Fruit fly (Drosophila melanogaster): ENCODE data around the gene Tollo.

Gene Tollo

DNA sequence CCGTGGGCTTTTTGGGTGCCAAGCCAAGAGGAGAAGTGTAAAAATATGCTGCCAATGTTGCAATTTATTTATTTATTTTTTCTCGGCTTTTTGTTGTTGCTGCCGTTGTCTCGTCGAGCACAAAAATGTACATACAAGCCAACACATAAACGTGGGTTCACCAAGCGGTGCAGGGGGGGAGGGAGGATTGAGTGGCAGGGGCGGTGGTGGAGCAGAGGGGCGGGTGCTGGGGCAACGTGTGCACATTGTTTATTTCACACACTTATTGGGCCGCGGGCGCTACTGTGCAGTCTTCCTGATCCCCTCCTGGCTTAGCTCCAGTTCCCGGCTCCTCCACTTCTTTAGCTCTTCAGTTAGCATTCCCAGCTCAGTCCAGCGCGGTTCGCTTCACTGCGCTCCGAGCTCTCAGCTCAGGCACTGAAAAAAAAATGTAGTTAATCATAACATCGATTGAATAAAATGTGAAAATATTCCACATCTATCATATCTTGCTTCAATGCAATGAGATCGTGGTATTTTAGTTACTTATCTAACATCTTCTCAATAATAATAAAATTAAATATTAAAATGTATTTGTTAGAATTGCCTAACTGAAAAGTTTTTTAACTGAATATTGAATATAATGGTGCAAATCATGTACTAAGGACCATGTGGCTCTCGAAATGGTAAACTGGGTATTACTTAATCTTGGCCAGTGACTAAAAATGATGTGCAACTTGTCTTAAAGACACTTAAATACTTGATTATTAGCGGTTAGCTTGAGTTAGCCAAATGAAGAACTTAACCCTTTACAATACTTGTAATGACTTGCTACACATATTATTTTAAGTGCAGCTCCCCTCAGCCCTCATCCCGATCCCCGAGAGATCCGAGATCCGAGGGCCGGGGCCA is 20.8 kb upstream of the Tollo start:
- TF ChIP-seq Myc (optimal IDR thresholded peaks at IDR 0.05) (no peak), Sp1 (GFP tag; optimal IDR thresholded peaks at IDR 0.05) (peak; percentile 9), CG32264 (GFP tag; optimal IDR thresholded peaks at IDR 0.05) (no peak), brk (GFP tag; optimal IDR thresholded peaks at IDR 0.05) (no peak), fru (GFP tag; optimal IDR thresholded peaks at IDR 0.05) (no peak)

dm6 chr3L:15220322-15220721 is 15.1 kb upstream of the Tollo start:
- peak; percentile 25 for TF ChIP-seq ey (GFP tag; optimal IDR thresholded peaks at IDR 0.05)
- TF ChIP-seq foxo (GFP tag; optimal IDR thresholded peaks at IDR 0.05) = peak in 1 of 2 experiments; percentile 41
- TF ChIP-seq OdsH (GFP tag; optimal IDR thresholded peaks at IDR 0.05) = peak; percentile 5
- no peak for TF ChIP-seq fru (GFP tag; optimal IDR thresholded peaks at IDR 0.05)

- TF ChIP-seq Hr83 (GFP tag; optimal IDR thresholded peaks at IDR 0.05; ENCODE audit: poor library complexity, severe bottlenecking) = no peak
- TF ChIP-seq lola (GFP tag; optimal IDR thresholded peaks at IDR 0.05) = no peak
- TF ChIP-seq foxo (GFP tag; optimal IDR thresholded peaks at IDR 0.05) = no peak
- no peak for TF ChIP-seq usp (GFP tag; optimal IDR thresholded peaks at IDR 0.05)
- no peak for TF ChIP-seq fru (GFP tag; optimal IDR thresholded peaks at IDR 0.05)
- no peak for TF ChIP-seq Rel (GFP tag; optimal IDR thresholded peaks at IDR 0.05)
- TF ChIP-seq Rel (tag; optimal IDR thresholded peaks at IDR 0.05) = no peak
- no peak for TF ChIP-seq dmrt93B (GFP tag; optimal IDR thresholded peaks at IDR 0.05)
- no peak for TF ChIP-seq Hr78 (GFP tag; optimal IDR thresholded peaks at IDR 0.05)
- TF ChIP-seq N (GFP tag; optimal IDR thresholded peaks at IDR 0.05) = no peak
- no peak for TF ChIP-seq Dif (GFP tag; optimal IDR thresholded peaks at IDR 0.05; ENCODE audit: partially characterized antibody)
- TF ChIP-seq woc (GFP tag; optimal IDR thresholded peaks at IDR 0.05) = no peak
- TF ChIP-seq GATAd (GFP tag; optimal IDR thresholded peaks at IDR 0.05) = no peak
- TF ChIP-seq tai (GFP tag; optimal IDR thresholded peaks at IDR 0.05) = no peak
- TF ChIP-seq Dfd (GFP tag; optimal IDR thresholded peaks at IDR 0.05) = no peak
- no peak for TF ChIP-seq Abd-B (GFP tag; optimal IDR thresholded peaks at IDR 0.05)
Observed at dm6 chr3L:15222271-15222670, 13.1 kb upstream of the Tollo start.

DNA sequence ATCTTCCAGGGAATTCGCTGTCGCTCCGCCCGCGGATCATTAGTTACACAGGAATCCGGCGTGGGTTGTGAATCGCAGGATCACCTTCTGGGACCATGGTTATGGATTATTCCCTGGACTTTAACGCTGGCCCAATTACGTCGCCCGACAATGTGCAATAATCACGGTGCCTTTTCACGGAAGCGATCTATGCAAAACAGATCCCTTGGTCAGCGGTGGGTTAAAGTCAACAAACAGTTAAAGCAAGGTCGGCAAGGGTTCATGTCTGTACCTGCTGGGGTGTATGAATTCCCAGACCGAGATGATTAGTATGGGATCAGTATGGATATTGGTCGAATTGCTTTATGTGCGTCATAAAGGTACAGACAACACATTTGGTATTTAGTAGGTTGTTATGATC is 11.7 kb upstream of the Tollo start:
- TF ChIP-seq tai (GFP tag; optimal IDR thresholded peaks at IDR 0.05) = no peak
- TF ChIP-seq Dfd (GFP tag; optimal IDR thresholded peaks at IDR 0.05) = no peak
- no peak for TF ChIP-seq usp (GFP tag; optimal IDR thresholded peaks at IDR 0.05)
- no peak for TF ChIP-seq dmrt93B (GFP tag; optimal IDR thresholded peaks at IDR 0.05)
- TF ChIP-seq CG32264 (GFP tag; optimal IDR thresholded peaks at IDR 0.05) = no peak
- no peak for TF ChIP-seq br (GFP tag; optimal IDR thresholded peaks at IDR 0.05)
- TF ChIP-seq dsf (GFP tag; optimal IDR thresholded peaks at IDR 0.05; ENCODE audit: borderline replicate concordance) = no peak
- TF ChIP-seq ey (GFP tag; optimal IDR thresholded peaks at IDR 0.05) = no peak
- TF ChIP-seq woc (GFP tag; optimal IDR thresholded peaks at IDR 0.05) = no peak
- no peak for TF ChIP-seq sage (GFP tag; optimal IDR thresholded peaks at IDR 0.05)
- TF ChIP-seq jim (GFP tag; optimal IDR thresholded peaks at IDR 0.05) = no peak
- no peak for TF ChIP-seq pan (optimal IDR thresholded peaks at IDR 0.05)
- TF ChIP-seq h (GFP tag; optimal IDR thresholded peaks at IDR 0.05) = no peak
- TF ChIP-seq Dif (GFP tag; optimal IDR thresholded peaks at IDR 0.05; ENCODE audit: partially characterized antibody) = no peak
- no peak for TF ChIP-seq OdsH (GFP tag; optimal IDR thresholded peaks at IDR 0.05)
- no peak for TF ChIP-seq Rel (GFP tag; optimal IDR thresholded peaks at IDR 0.05)
- TF ChIP-seq Rel (tag; optimal IDR thresholded peaks at IDR 0.05) = no peak
- TF ChIP-seq dl (GFP tag; optimal IDR thresholded peaks at IDR 0.05; ENCODE audit: insufficient read depth in 1 of 2, partially characterized antibody in 2 of 2) = no peak
- no peak for TF ChIP-seq GATAd (GFP tag; optimal IDR thresholded peaks at IDR 0.05)
- no peak for TF ChIP-seq Sp1 (GFP tag; optimal IDR thresholded peaks at IDR 0.05)

- TF ChIP-seq Hnf4 (GFP tag; optimal IDR thresholded peaks at IDR 0.05) (no peak), br (GFP tag; optimal IDR thresholded peaks at IDR 0.05) (no peak), dmrt93B (GFP tag; optimal IDR thresholded peaks at IDR 0.05) (no peak)
Observed at dm6 chr3L:15224631-15225030, 10.8 kb upstream of the Tollo start.

All from whole organism, wandering third instar larva.